Fruit fly (Drosophila melanogaster) whole organism, embryonic: ENCODE results near the gene CG13996.

Experiments
- Adf1 ChIP-seq: fragments of 200-800 bp; sonication (Bioruptor generic); IDR thresholded peaks from 2 replicates; pipeline ENCODE4 v1.3.6; 2022; ENCODE audit warnings: missing biosample characterization, missing genetic modification characterization
- CG11560 ChIP-seq: fragments of 200-800 bp; sonication (Bioruptor generic); IDR thresholded peaks from 3 replicates; pipeline ENCODE4 v1.3.6; 2022; ENCODE audit warnings: missing biosample characterization, missing genetic modification characterization
- CG12659 ChIP-seq: fragments of 200-800 bp; sonication (Bioruptor generic); optimal IDR thresholded peaks from 3 replicates; lab custom pipeline; 2017; ENCODE audit warnings: mild to moderate bottlenecking, missing biosample characterization, missing genetic modification reagents, missing genetic modification characterization
- CG13123 ChIP-seq: fragments of 200-800 bp; sonication (Bioruptor generic); optimal IDR thresholded peaks from 2 replicates; lab custom pipeline; 2016; ENCODE audit warnings: missing biosample characterization, missing genetic modification characterization
- CG13287 ChIP-seq: fragments of 200-800 bp; sonication (Bioruptor generic); IDR thresholded peaks from 2 replicates; pipeline ENCODE4 v1.3.6; 2022; ENCODE audit warnings: missing biosample characterization, missing genetic modification characterization; ENCODE audit not compliant: partially characterized antibody
- CG15269 ChIP-seq: fragments of 200-800 bp; sonication (Bioruptor generic); optimal IDR thresholded peaks from 2 replicates; lab custom pipeline; 2018; ENCODE audit warnings: missing biosample characterization, mild to moderate bottlenecking, missing genetic modification characterization, moderate library complexity
- CG15514 ChIP-seq: fragments of 200-800 bp; sonication (Bioruptor generic); optimal IDR thresholded peaks from 3 replicates; lab custom pipeline; 2017; ENCODE audit warnings: missing biosample characterization, missing genetic modification characterization, mild to moderate bottlenecking, moderate library complexity, missing genetic modification reagents
- CG1603 ChIP-seq: fragments of 200-800 bp; sonication (Bioruptor generic); optimal IDR thresholded peaks from 2 replicates; lab custom pipeline; 2019; ENCODE audit warnings: missing biosample characterization, mild to moderate bottlenecking, missing genetic modification characterization, moderate library complexity
- CG2120 ChIP-seq: fragments of 200-800 bp; sonication (Bioruptor generic); optimal IDR thresholded peaks from 3 replicates; lab custom pipeline; 2016; ENCODE audit warnings: missing biosample characterization, missing genetic modification characterization
- CG3065 ChIP-seq: fragments of 200-800 bp; sonication (Bioruptor generic); optimal IDR thresholded peaks from 2 replicates; lab custom pipeline; 2016; ENCODE audit warnings: missing biosample characterization, missing genetic modification characterization
- CG31388 ChIP-seq: fragments of 200-800 bp; sonication (Bioruptor generic); optimal IDR thresholded peaks from 2 replicates; lab custom pipeline; 2016; ENCODE audit warnings: missing biosample characterization, missing genetic modification characterization
- CG3407 ChIP-seq: fragments of 200-800 bp; sonication (Bioruptor generic); optimal IDR thresholded peaks from 2 replicates; lab custom pipeline; 2018; ENCODE audit warnings: missing biosample characterization, mild to moderate bottlenecking, missing genetic modification characterization
- CG5953 ChIP-seq: fragments of 200-800 bp; sonication (Bioruptor generic); IDR thresholded peaks from 2 replicates; pipeline ENCODE4 v1.3.6; 2022; ENCODE audit warnings: missing biosample characterization, missing genetic modification characterization
- CG9437 ChIP-seq: fragments of 200-800 bp; sonication (Bioruptor generic); optimal IDR thresholded peaks from 2 replicates; lab custom pipeline; 2018; ENCODE audit warnings: missing biosample characterization, mild to moderate bottlenecking, missing genetic modification characterization
- CG9797 ChIP-seq: fragments of 200-800 bp; sonication (Bioruptor generic); optimal IDR thresholded peaks from 3 replicates; lab custom pipeline; 2018; ENCODE audit warnings: missing biosample characterization, mild to moderate bottlenecking, missing genetic modification characterization
- Doc2 ChIP-seq: fragments of 200-800 bp; sonication (Bioruptor generic); IDR thresholded peaks from 2 replicates; pipeline ENCODE4 v1.3.6; 2022; ENCODE audit warnings: missing biosample characterization, missing genetic modification characterization
- Ets65A ChIP-seq: fragments of 200-800 bp; sonication (Bioruptor generic); peaks from one replicate; lab custom pipeline; 2016; ENCODE audit warnings: missing biosample characterization, missing genetic modification characterization
- Gug ChIP-seq: fragments of 200-800 bp; sonication (Bioruptor generic); IDR thresholded peaks from 4 replicates; pipeline ENCODE4 v1.3.6; 2022; ENCODE audit warnings: missing biosample characterization, missing genetic modification characterization
- H2.0 ChIP-seq: fragments of 200-800 bp; sonication (Bioruptor generic); IDR thresholded peaks from 2 replicates; pipeline ENCODE4 v1.3.6; 2022; ENCODE audit warnings: missing biosample characterization, missing genetic modification characterization
- HLH4C ChIP-seq: fragments of 200-800 bp; sonication (Bioruptor generic); IDR thresholded peaks from 3 replicates; pipeline ENCODE4 v1.3.6; 2022; ENCODE audit warnings: missing biosample characterization, missing genetic modification characterization; ENCODE audit not compliant: partially characterized antibody
- HmgZ ChIP-seq: fragments of 200-800 bp; sonication (Bioruptor generic); optimal IDR thresholded peaks from 2 replicates; lab custom pipeline; 2018; ENCODE audit warnings: missing biosample characterization, mild to moderate bottlenecking, missing genetic modification characterization
- Hr51 ChIP-seq, 2 experiments: fragments of 200-800 bp; sonication (Bioruptor generic); optimal IDR thresholded peaks; 2 replicates in 1 of 2; 3 replicates in 1 of 2; lab custom pipeline; 2016 to 2018; ENCODE audit warnings: missing biosample characterization in 2 of 2, missing genetic modification characterization in 2 of 2, mild to moderate bottlenecking in 1 of 2, moderate library complexity in 1 of 2
- Med ChIP-seq: fragments of 200-800 bp; sonication (Bioruptor generic); peaks from one replicate; lab custom pipeline; 2016; ENCODE audit warnings: missing biosample characterization, missing genetic modification characterization, mild to moderate bottlenecking, inconsistent platforms, moderate library complexity
- Mrtf ChIP-seq: fragments of 200-800 bp; sonication (Bioruptor generic); IDR thresholded peaks from 3 replicates; pipeline ENCODE4 v1.3.6; 2022; ENCODE audit warnings: missing biosample characterization, missing genetic modification characterization
- Neu2 ChIP-seq: fragments of 200-800 bp; sonication (Bioruptor generic); optimal IDR thresholded peaks from 3 replicates; lab custom pipeline; 2016; ENCODE audit warnings: missing biosample characterization, missing genetic modification characterization, borderline replicate concordance
- Oli ChIP-seq: fragments of 200-800 bp; sonication (Bioruptor generic); optimal IDR thresholded peaks from 2 replicates; lab custom pipeline; 2018; ENCODE audit warnings: missing biosample characterization, mild to moderate bottlenecking, missing genetic modification characterization, moderate library complexity
- Side ChIP-seq: fragments of 200-800 bp; sonication (Bioruptor generic); optimal IDR thresholded peaks from 2 replicates; lab custom pipeline; 2016; ENCODE audit warnings: missing biosample characterization, missing genetic modification characterization
- Sry-β ChIP-seq: fragments of 200-800 bp; sonication (Bioruptor generic); optimal IDR thresholded peaks from 2 replicates; lab custom pipeline; 2018; ENCODE audit warnings: missing biosample characterization, mild to moderate bottlenecking, missing genetic modification characterization, moderate library complexity
- Sry-δ ChIP-seq: fragments of 200-800 bp; sonication (Bioruptor generic); optimal IDR thresholded peaks from 2 replicates; lab custom pipeline; 2016; ENCODE audit warnings: missing biosample characterization, missing genetic modification characterization
- Ssrp ChIP-seq: fragments of 200-800 bp; sonication (Bioruptor generic); optimal IDR thresholded peaks from 2 replicates; lab custom pipeline; 2018; ENCODE audit warnings: missing biosample characterization, mild to moderate bottlenecking, missing genetic modification characterization, moderate library complexity
- aop ChIP-seq: fragments of 200-800 bp; sonication (Bioruptor generic); IDR thresholded peaks from 2 replicates; pipeline ENCODE4 v1.3.6; 2022; ENCODE audit warnings: missing biosample characterization, missing genetic modification characterization
- bsh ChIP-seq, 2 experiments: fragments of 200-800 bp; sonication (Bioruptor generic); optimal IDR thresholded peaks; 2 replicates each; lab custom pipeline; 2017 to 2018; ENCODE audit warnings: mild to moderate bottlenecking in 2 of 2, missing biosample characterization in 2 of 2, missing genetic modification characterization in 2 of 2, moderate library complexity in 1 of 2
- ci ChIP-seq: fragments of 200-800 bp; sonication (Bioruptor generic); IDR thresholded peaks from 3 replicates; pipeline ENCODE4 v1.3.6; 2022; ENCODE audit warnings: missing biosample characterization, missing genetic modification characterization
- crol ChIP-seq: fragments of 200-800 bp; sonication (Bioruptor generic); IDR thresholded peaks from 2 replicates; pipeline ENCODE4 v1.3.6; 2022; ENCODE audit warnings: missing biosample characterization, missing genetic modification characterization
- danr ChIP-seq: fragments of 200-800 bp; sonication (Bioruptor generic); IDR thresholded peaks from 2 replicates; pipeline ENCODE4 v1.3.6; 2022; ENCODE audit warnings: missing biosample characterization, missing genetic modification characterization
- en ChIP-seq: fragments of 200-800 bp; sonication (Bioruptor generic); optimal IDR thresholded peaks from 2 replicates; lab custom pipeline; 2016; ENCODE audit warnings: missing biosample characterization, missing genetic modification characterization
- fd102C ChIP-seq: fragments of 200-800 bp; sonication (Bioruptor generic); optimal IDR thresholded peaks from 2 replicates; lab custom pipeline; 2018; ENCODE audit warnings: missing biosample characterization, mild to moderate bottlenecking, missing genetic modification characterization, moderate library complexity
- gro ChIP-seq: fragments of 200-800 bp; sonication (Bioruptor generic); optimal IDR thresholded peaks from 2 replicates; lab custom pipeline; 2016; ENCODE audit warnings: missing biosample characterization, missing genetic modification characterization
- hbn ChIP-seq: fragments of 200-800 bp; sonication (Bioruptor generic); IDR thresholded peaks from 2 replicates; pipeline ENCODE4 v1.3.6; 2022; ENCODE audit warnings: missing biosample characterization, missing genetic modification characterization; ENCODE audit not compliant: partially characterized antibody
- hkb ChIP-seq, 2 experiments: fragments of 200-800 bp in 1 of 2; fragments of >200 bp in 1 of 2; sonication (Bioruptor generic) in 1 of 2; IDR thresholded peaks in 1 of 2; optimal IDR thresholded peaks in 1 of 2; 2 replicates each; pipeline versions ENCODE4 v1.3.6 to Lab custom; 2017 to 2022; ENCODE audit warnings: missing biosample characterization in 1 of 2, missing genetic modification characterization in 1 of 2
- jing ChIP-seq: fragments of 200-800 bp; sonication (Bioruptor generic); optimal IDR thresholded peaks from 2 replicates; lab custom pipeline; 2018; ENCODE audit warnings: missing biosample characterization, mild to moderate bottlenecking, missing genetic modification characterization
- kah ChIP-seq: fragments of 200-800 bp; sonication (Bioruptor generic); optimal IDR thresholded peaks from 2 replicates; lab custom pipeline; 2018; ENCODE audit warnings: missing biosample characterization, mild to moderate bottlenecking, missing genetic modification characterization
- nerfin-1 ChIP-seq: fragments of 200-800 bp; sonication (Bioruptor generic); optimal IDR thresholded peaks from 3 replicates; lab custom pipeline; 2019; ENCODE audit warnings: missing biosample characterization, mild to moderate bottlenecking, missing genetic modification characterization, moderate library complexity
- peb ChIP-seq: fragments of 200-800 bp; sonication (Bioruptor generic); IDR thresholded peaks from 2 replicates; pipeline ENCODE4 v1.3.6; 2022; ENCODE audit warnings: missing biosample characterization, missing genetic modification characterization
- ranshi ChIP-seq: fragments of 200-800 bp; sonication (Bioruptor generic); IDR thresholded peaks from 2 replicates; pipeline ENCODE4 v1.3.6; 2022; ENCODE audit warnings: missing biosample characterization, missing genetic modification characterization
- sisA ChIP-seq: fragments of 200-800 bp; sonication (Bioruptor generic); IDR thresholded peaks from 2 replicates; pipeline ENCODE4 v1.3.6; 2022; ENCODE audit warnings: missing biosample characterization, missing genetic modification characterization
- tgo ChIP-seq: fragments of 200-800 bp; sonication (Bioruptor generic); IDR thresholded peaks from 3 replicates; pipeline ENCODE4 v1.3.6; 2022; ENCODE audit warnings: missing biosample characterization, missing genetic modification characterization
- tll ChIP-seq, 2 experiments: fragments of 200-800 bp in 1 of 2; fragments of >200 bp in 1 of 2; sonication (Bioruptor generic) in 1 of 2; optimal IDR thresholded peaks; 2 replicates each; lab custom pipeline; 2017 to 2019; ENCODE audit warnings: missing biosample characterization in 2 of 2, missing genetic modification characterization in 2 of 2, mild to moderate bottlenecking in 1 of 2, moderate library complexity in 1 of 2
- zfh1 ChIP-seq: fragments of 200-800 bp; sonication (Bioruptor generic); IDR thresholded peaks from 3 replicates; pipeline ENCODE4 v1.3.6; 2022; ENCODE audit warnings: missing biosample characterization, missing genetic modification characterization

CG13996 gene

dm6 chr2L:6024345-6024907, 3.8 kb downstream of the CG13996 start, which contains the start of gene CG9107 (continued):
- TF ChIP-seq hkb (optimal IDR thresholded peaks at IDR 0.05; lab: Kevin White, UChicago) (no peak), hkb (GFP tag; IDR thresholded peaks at IDR 0.05; lab: Robert Waterston, UW) (no peak), tgo (GFP tag; lab: Robert Waterston, UW) (no peak), Gug (no peak), CG9437 (GFP tag; lab: Kevin White, UChicago) (peak; percentile 90), Sry-δ (GFP tag; lab: Kevin White, UChicago) (peak; percentile 18), CG31388 (GFP tag; lab: Kevin White, UChicago) (no peak), Ssrp (tag; lab: Kevin White, UChicago) (no peak), Adf1 (GFP tag; lab: Robert Waterston, UW) (no peak), Side (no peak), Neu2 (no peak), bsh (GFP tag; optimal IDR thresholded peaks at IDR 0.05; lab: Kevin White, UChicago) (no peak), CG5953 (GFP tag; lab: Robert Waterston, UW) (no peak), CG15514 (GFP tag; lab: Kevin White, UChicago) (peak; percentile 39), Sry-β (GFP tag; lab: Kevin White, UChicago) (no peak), Mrtf (GFP tag; lab: Robert Waterston, UW) (no peak), ranshi (GFP tag; lab: Robert Waterston, UW) (no peak), HLH4C (no peak), fd102C (no peak), peb (GFP tag; lab: Robert Waterston, UW) (no peak), Doc2 (no peak), ci (GFP tag; lab: Robert Waterston, UW) (peak; percentile 42; the same call in 1 of the 3 replicates), CG13123 (GFP tag; lab: Kevin White, UChicago) (no peak), kah (GFP tag; lab: Kevin White, UChicago) (no peak), CG11560 (tag; lab: Robert Waterston, UW) (no peak), en (GFP tag; lab: Kevin White, UChicago) (no peak), nerfin-1 (tag; lab: Kevin White, UChicago) (no peak), hbn (GFP tag; lab: Robert Waterston, UW) (no peak), CG12659 (peak; percentile 10)
- TF ChIP-seq, all 482 proteins: peak for 49

dm6 chr2L:6028712-6029111, 8.1 kb downstream of the CG13996 start:
- TF ChIP-seq Ets65A (GFP tag; lab: Kevin White, UChicago) (peak; percentile 83), tll (GFP tag; optimal IDR thresholded peaks at IDR 0.05; lab: Kevin White, UChicago) (no peak), gro (GFP tag; lab: Kevin White, UChicago) (no peak), H2.0 (no peak), sisA (GFP tag; lab: Robert Waterston, UW) (peak; percentile 49), CG3407 (no peak), Hr51 (GFP tag; optimal IDR thresholded peaks at IDR 0.05; lab: Kevin White, UChicago) (peak in 1 of 2 experiments; percentile 7), CG9797 (GFP tag; lab: Kevin White, UChicago) (no peak), zfh1 (GFP tag; lab: Robert Waterston, UW) (peak; percentile 37; the same call in 1 of the 3 replicates), Med (GFP tag; lab: Kevin White, UChicago) (peak; percentile 70), jing (GFP tag; lab: Kevin White, UChicago) (no peak), CG9437 (GFP tag; lab: Kevin White, UChicago) (no peak), CG13287 (GFP tag; lab: Robert Waterston, UW) (no peak), crol (GFP tag; lab: Robert Waterston, UW) (no peak), CG15514 (GFP tag; lab: Kevin White, UChicago) (no peak), CG13123 (GFP tag; lab: Kevin White, UChicago) (no peak), tgo (GFP tag; lab: Robert Waterston, UW) (peak; percentile 23; the same call in 1 of the 3 replicates), CG3065 (GFP tag; lab: Kevin White, UChicago) (no peak), HmgZ (tag; lab: Kevin White, UChicago) (no peak), CG15269 (tag; lab: Kevin White, UChicago) (no peak), kah (GFP tag; lab: Kevin White, UChicago) (no peak), CG1603 (tag; lab: Kevin White, UChicago) (peak; percentile 38), danr (no peak), Oli (peak; percentile 23), CG2120 (GFP tag; lab: Kevin White, UChicago) (peak; percentile 25), aop (GFP tag; lab: Robert Waterston, UW) (no peak)
